Fruit fly (Drosophila melanogaster) S2 (cell line): ENCODE data around the gene TotA.

Experiments used
- CG8478 ChIP-seq: fragments of >200 bp; optimal IDR thresholded peaks from 2 replicates; lab custom pipeline; 2018
- CTCF ChIP-seq, 2 experiments: fragments of >200 bp; optimal IDR thresholded peaks; 2 replicates each; lab custom pipeline; 2018

Gene TotA

DNA sequence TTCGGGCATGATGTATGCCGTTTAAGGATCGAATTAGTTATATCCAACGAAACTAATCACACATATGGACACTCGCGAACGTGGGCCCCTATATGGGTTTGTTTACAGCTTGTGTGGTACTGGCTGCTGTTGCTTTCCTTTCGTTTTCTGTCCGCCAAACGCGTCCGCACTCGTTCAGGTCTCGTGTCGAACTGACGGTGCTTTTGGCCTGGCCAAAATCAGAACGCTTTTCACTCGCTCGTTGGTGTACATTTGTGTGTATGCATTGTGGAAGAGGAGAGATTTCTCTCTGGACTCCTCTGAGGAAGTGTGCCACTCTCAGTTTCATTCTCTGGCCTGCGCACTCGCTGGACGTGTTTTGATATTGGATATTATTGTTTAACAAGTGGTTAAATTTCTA is 26.3 kb downstream of the TotA start, which contains the start of gene Ktl:
Gene Ktl, minus strand, starts transcription at position 193 of the 400 bp plus-strand sequence.
- TF ChIP-seq CTCF (optimal IDR thresholded peaks at IDR 0.05; lab: Kevin White, UChicago) (no peak), CG8478 (lab: Kevin White, UChicago) (no peak)

dm6 chr3R:20901656-20902055 is 30.8 kb downstream of the TotA start, which contains the start of gene Grik:
TSS of gene Grik (plus strand) at chr3R:20901956.
- TF ChIP-seq CG8478 (lab: Kevin White, UChicago) (no peak), CTCF (optimal IDR thresholded peaks at IDR 0.05; lab: Kevin White, UChicago) (no peak)

DNA sequence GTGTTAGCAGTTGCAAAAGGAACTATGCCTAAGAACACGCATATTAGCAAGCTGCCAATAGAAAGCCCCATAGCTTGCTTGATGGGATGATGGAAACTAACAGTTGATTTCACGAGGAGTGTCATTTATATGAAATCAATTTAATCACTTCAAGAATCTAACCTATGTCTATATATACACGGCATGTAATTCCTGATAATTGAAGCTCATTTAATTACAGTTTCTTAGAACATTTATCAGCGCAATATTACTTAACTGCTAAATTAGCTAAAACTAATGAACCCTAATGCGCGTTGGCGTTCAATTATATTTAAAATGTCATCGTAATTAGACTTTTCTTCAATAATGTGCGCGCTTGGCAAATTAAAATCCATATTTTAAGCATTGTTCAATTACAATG is 34.6 kb downstream of the TotA start, which contains the start of gene TotX:
Gene TotX, minus strand, starts transcription at position 101 of the 400 bp plus-strand sequence.
- TF ChIP-seq CTCF (optimal IDR thresholded peaks at IDR 0.05; lab: Kevin White, UChicago) (no peak), CG8478 (lab: Kevin White, UChicago) (no peak)

dm6 chr3R:20908641-20909040 is 37.8 kb downstream of the TotA start:
- TF ChIP-seq CTCF (optimal IDR thresholded peaks at IDR 0.05; lab: Kevin White, UChicago): peak; percentile 80
- no peak for TF ChIP-seq CG8478 (lab: Kevin White, UChicago)

DNA sequence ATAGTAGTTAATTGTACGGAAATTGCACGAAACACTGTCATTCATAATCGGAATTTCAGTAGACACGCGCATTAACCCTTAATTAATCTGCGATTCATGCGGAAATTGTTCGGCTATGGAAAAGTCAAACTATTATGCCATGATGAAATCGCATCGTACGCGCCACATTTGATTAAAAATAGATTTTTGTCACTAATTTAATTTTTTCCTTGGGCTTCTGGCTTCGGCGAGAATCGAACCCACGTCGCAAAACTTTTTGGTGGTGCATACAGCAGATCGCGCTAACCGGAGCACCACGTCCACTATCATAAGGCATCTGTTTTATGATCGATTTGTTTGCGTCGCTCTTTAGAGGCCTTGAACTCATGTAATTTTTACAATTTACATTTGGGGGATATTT is 41.9 kb downstream of the TotA start:
- no peak for TF ChIP-seq CTCF (optimal IDR thresholded peaks at IDR 0.05; lab: Kevin White, UChicago)
- no peak for TF ChIP-seq CG8478 (lab: Kevin White, UChicago)

DNA sequence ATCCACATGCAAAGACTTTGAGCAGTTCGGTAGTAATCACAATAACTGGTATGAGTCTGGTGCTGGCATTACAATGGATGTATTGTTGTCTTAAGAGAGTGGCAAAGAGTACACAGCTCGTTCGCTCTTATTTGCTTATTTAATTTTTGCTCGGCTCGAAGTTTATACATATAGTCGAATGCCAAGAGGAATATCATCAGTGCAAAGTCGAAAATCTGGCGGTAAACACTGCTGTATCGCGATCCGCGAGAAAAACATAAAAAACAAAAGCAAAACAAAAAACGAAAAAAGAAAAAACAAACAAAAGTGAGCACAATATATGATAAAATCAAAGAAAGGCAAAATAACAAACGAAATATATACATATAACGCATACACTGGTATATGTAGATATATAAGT is 43.3 kb downstream of the TotA start, which contains the start of gene hdly:
Gene hdly, plus strand, starts transcription at position 194 of the 400 bp plus-strand sequence.
- no peak for TF ChIP-seq CG8478 (lab: Kevin White, UChicago)
- no peak for TF ChIP-seq CTCF (optimal IDR thresholded peaks at IDR 0.05; lab: Kevin White, UChicago)

dm6 chr3R:20915828-20916227 is 45.0 kb downstream of the TotA start:
- TF ChIP-seq CG8478 (lab: Kevin White, UChicago): no peak
- TF ChIP-seq CTCF (optimal IDR thresholded peaks at IDR 0.05; lab: Kevin White, UChicago): no peak
